Worm (Caenorhabditis elegans): ENCODE measurements around the gene nphp-4.
A peak's percentile ranks its signal among the peaks of the same experiment; 100 is the strongest.

The nphp-4 gene

DNA sequence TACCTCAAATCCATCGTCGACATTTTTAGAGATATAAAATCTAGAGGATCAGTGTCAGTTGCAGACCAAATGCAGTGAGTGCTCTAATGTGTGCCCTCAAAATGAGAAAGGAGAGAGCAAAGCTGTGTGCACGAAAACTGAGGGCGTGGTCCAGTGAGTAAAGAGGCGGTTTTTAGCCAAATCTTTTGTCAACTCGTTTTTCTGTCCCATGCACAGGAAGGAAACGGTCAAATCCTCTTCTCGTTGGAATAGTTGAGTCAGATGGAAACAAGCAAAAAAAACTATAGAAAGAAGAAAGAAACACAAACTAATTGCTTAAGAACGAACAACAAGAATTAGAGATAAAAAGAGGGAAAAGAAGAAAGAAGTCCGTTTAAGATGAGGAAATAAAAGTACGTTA lies 31.6 kb downstream of the nphp-4 start, which contains the start of gene D2023.3:
D2023.3 (minus strand) TSS at position 101 of the 400 bp plus-strand sequence.
- TF ChIP-seq unc-62 (GFP tag; optimal IDR thresholded peaks at IDR 0.05 in 1 of 2) (peak in 1 of 2 experiments; percentile 72), unc-62 (tag; optimal IDR thresholded peaks at IDR 0.05) (no peak), lim-7 (GFP tag; IDR thresholded peaks at IDR 0.05) (no peak)

DNA sequence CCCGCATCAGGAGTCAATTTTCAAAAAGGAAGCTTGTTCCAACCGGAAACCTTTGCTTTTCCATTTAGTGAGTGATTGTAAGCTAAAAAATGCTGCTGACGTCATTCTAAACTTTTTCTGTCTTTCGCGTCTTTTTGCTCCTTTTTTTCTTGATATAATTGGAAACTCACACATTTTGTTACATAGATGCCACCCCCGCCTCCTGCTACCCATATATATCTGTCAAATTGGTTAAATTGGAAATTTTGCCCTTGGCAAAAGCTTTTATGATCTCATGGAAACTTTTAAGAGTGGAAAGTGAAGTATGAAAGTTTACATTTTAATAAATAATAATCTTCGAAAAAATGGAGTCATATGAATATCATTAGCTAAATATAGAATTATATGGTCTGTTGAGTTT lies 33.6 kb downstream of the nphp-4 start:
- TF ChIP-seq daf-16 (GFP tag; optimal IDR thresholded peaks at IDR 0.05) (no peak), daf-16 (tag; optimal IDR thresholded peaks at IDR 0.05) (no peak), aha-1 (tag) (peak; percentile 77)

DNA sequence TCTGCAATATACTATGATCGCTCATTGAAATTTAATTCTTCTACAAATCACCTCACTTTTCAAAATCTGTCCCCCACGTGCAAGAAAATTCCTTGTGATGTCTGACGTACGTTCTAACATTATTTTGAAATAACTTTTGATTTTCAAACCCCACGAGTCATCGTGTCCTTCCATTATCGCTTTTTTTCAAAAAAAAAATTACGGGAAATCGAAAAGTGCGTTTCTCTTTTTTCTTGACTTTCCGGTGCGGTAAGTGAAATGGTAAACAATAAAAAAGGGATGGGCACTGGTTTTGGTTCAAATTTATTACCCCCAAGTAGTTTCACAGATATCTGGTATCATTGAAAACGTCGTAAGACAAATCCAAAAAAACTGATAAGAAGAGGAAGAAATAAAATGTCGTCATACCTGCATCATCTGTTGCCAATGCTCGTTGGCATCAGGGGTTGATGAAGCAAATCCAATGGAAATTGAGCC lies 40.0 kb downstream of the nphp-4 start:
- TF ChIP-seq cey-2 (tag; optimal IDR thresholded peaks at IDR 0.05; ENCODE audit: borderline replicate concordance, insufficient read depth) (peak; percentile 37), snpc-1.2 (GFP tag; IDR thresholded peaks at IDR 0.05) (no peak), zfp-3 (GFP tag; conservative IDR thresholded peaks at IDR 0.05) (no peak), lin-15B (tag; optimal IDR thresholded peaks at IDR 0.05) (no peak), nhr-28 (tag; optimal IDR thresholded peaks at IDR 0.05) (peak; percentile 49), R02D3.7 (tag; optimal IDR thresholded peaks at IDR 0.05) (no peak), egl-43 (GFP tag; IDR thresholded peaks at IDR 0.05) (no peak), hlh-30 (tag; optimal IDR thresholded peaks at IDR 0.05; ENCODE audit: insufficient read depth) (peak; percentile 72), lir-3 (tag; optimal IDR thresholded peaks at IDR 0.05) (no peak), lsy-2 (tag; optimal IDR thresholded peaks at IDR 0.05) (peak in 1 of 2 experiments; percentile 48), spr-1 (tag; optimal IDR thresholded peaks at IDR 0.05) (no peak), nhr-25 (tag; optimal IDR thresholded peaks at IDR 0.05; ENCODE audit: borderline replicate concordance, insufficient read depth) (peak; percentile 33), daf-8 (GFP tag; IDR thresholded peaks at IDR 0.05) (no peak), Y48G9A.11 (GFP tag; IDR thresholded peaks at IDR 0.05) (no peak), F26F4.8 (GFP tag; conservative IDR thresholded peaks at IDR 0.05) (no peak), unc-62 (GFP tag; optimal IDR thresholded peaks at IDR 0.05 in 1 of 2) (no peak), unc-62 (tag; optimal IDR thresholded peaks at IDR 0.05) (no peak), ceh-82 (tag; optimal IDR thresholded peaks at IDR 0.05) (no peak), ztf-7 (tag; optimal IDR thresholded peaks at IDR 0.05) (peak; percentile 78), nhr-10 (tag; optimal IDR thresholded peaks at IDR 0.05) (no peak), saeg-2 (GFP tag; IDR thresholded peaks at IDR 0.05) (no peak), php-3 (GFP tag; IDR thresholded peaks at IDR 0.05) (no peak), dmd-9 (GFP tag; IDR thresholded peaks at IDR 0.05) (no peak), ceh-32 (tag; optimal IDR thresholded peaks at IDR 0.05; ENCODE audit: poor library complexity) (no peak), nhr-77 (tag; optimal IDR thresholded peaks at IDR 0.05) (no peak), D1046.2 (GFP tag; IDR thresholded peaks at IDR 0.05) (no peak), unc-39 (tag; optimal IDR thresholded peaks at IDR 0.05) (no peak), hmg-1.1 (GFP tag; IDR thresholded peaks at IDR 0.05) (no peak), daf-12 (tag; optimal IDR thresholded peaks at IDR 0.05) (no peak), duxl-1 (tag; optimal IDR thresholded peaks at IDR 0.05; ENCODE audit: poor library complexity) (no peak), egl-27 (tag; optimal IDR thresholded peaks at IDR 0.05) (no peak), ceh-20 (GFP tag; IDR thresholded peaks at IDR 0.05) (peak; percentile 66; the same call in 1 of the 2 replicates), zip-2 (tag; optimal IDR thresholded peaks at IDR 0.05) (no peak), lin-38 (GFP tag; IDR thresholded peaks at IDR 0.05) (no peak), dve-1 (tag; optimal IDR thresholded peaks at IDR 0.05; ENCODE audit: insufficient read depth) (peak; percentile 28), nhr-48 (tag; optimal IDR thresholded peaks at IDR 0.05) (peak; percentile 8), mdl-1 (tag; optimal IDR thresholded peaks at IDR 0.05) (peak in 1 of 2 experiments; percentile 63), tra-1 (GFP tag; IDR thresholded peaks at IDR 0.05) (no peak; the same call in 1 of the 2 replicates), skn-1 (tag; optimal IDR thresholded peaks at IDR 0.05) (no peak), ama-1 (optimal IDR thresholded peaks at IDR 0.05) (no peak), hlh-11 (tag; optimal IDR thresholded peaks at IDR 0.05) (no peak), lin-39 (tag; optimal IDR thresholded peaks at IDR 0.05) (no peak), mdt-29 (GFP tag; IDR thresholded peaks at IDR 0.05) (no peak), mxl-3 (GFP tag; optimal IDR thresholded peaks at IDR 0.05) (no peak)
